Fruit fly (Drosophila melanogaster) whole organism, pupa: Measurements from ENCODE around the gene DAAM.

Experiments used
- CG10348 ChIP-seq: fragments of 200-800 bp; sonication (Bioruptor generic); IDR thresholded peaks from 2 replicates; pipeline ENCODE4 v1.3.6; 2022; ENCODE audit warnings: missing biosample characterization, missing genetic modification characterization
- CG12605 ChIP-seq: fragments of 200-800 bp; sonication (Bioruptor generic); IDR thresholded peaks from 2 replicates; pipeline ENCODE4 v1.3.6; 2022; ENCODE audit warnings: missing biosample characterization, missing genetic modification characterization
- CG13204 ChIP-seq: fragments of 200-800 bp; sonication (Bioruptor generic); optimal IDR thresholded peaks from 2 replicates; lab custom pipeline; 2018; ENCODE audit warnings: missing biosample characterization, mild to moderate bottlenecking, missing genetic modification characterization, moderate library complexity
- CG14655 ChIP-seq: fragments of 200-800 bp; sonication (Bioruptor generic); optimal IDR thresholded peaks from 3 replicates; lab custom pipeline; 2017; ENCODE audit warnings: mild to moderate bottlenecking, missing biosample characterization, missing genetic modification reagents, missing genetic modification characterization
- CG15710 ChIP-seq: fragments of 200-800 bp; sonication (Bioruptor generic); optimal IDR thresholded peaks from 2 replicates; lab custom pipeline; 2018; ENCODE audit warnings: missing biosample characterization, mild to moderate bottlenecking, missing genetic modification characterization, moderate library complexity
- CG17806 ChIP-seq: fragments of 200-800 bp; sonication (Bioruptor generic); optimal IDR thresholded peaks from 2 replicates; lab custom pipeline; 2018; ENCODE audit warnings: missing biosample characterization, mild to moderate bottlenecking, missing genetic modification characterization, moderate library complexity
- CG32121 ChIP-seq: fragments of 200-800 bp; sonication (Bioruptor generic); IDR thresholded peaks from 2 replicates; pipeline ENCODE4 v1.3.6; 2022; ENCODE audit warnings: missing biosample characterization, missing genetic modification characterization
- CG34367 ChIP-seq: fragments of 200-800 bp; sonication (Bioruptor generic); optimal IDR thresholded peaks from 2 replicates; lab custom pipeline; 2018; ENCODE audit warnings: missing biosample characterization, mild to moderate bottlenecking, missing genetic modification characterization
- CG4496 ChIP-seq: fragments of 200-800 bp; sonication (Bioruptor generic); IDR thresholded peaks from 3 replicates; pipeline ENCODE4 v1.3.6; 2022; ENCODE audit warnings: missing biosample characterization, missing genetic modification characterization
- CG8159 ChIP-seq: fragments of 200-800 bp; sonication (Bioruptor generic); optimal IDR thresholded peaks from 3 replicates; lab custom pipeline; 2018; ENCODE audit warnings: missing biosample characterization, mild to moderate bottlenecking, missing genetic modification characterization, moderate library complexity
- CG8301 ChIP-seq: fragments of 200-800 bp; sonication (Bioruptor generic); optimal IDR thresholded peaks from 2 replicates; lab custom pipeline; 2018; ENCODE audit warnings: missing biosample characterization, mild to moderate bottlenecking, missing genetic modification characterization
- CG9948 ChIP-seq: fragments of 200-800 bp; sonication (Bioruptor generic); optimal IDR thresholded peaks from 2 replicates; lab custom pipeline; 2018; ENCODE audit warnings: missing biosample characterization, mild to moderate bottlenecking, missing genetic modification characterization, moderate library complexity
- D1 ChIP-seq: fragments of 200-800 bp; sonication (Bioruptor generic); optimal IDR thresholded peaks from 2 replicates; lab custom pipeline; 2018; ENCODE audit warnings: missing biosample characterization, mild to moderate bottlenecking, missing genetic modification characterization, moderate library complexity
- EcR ChIP-seq: fragments of 200-800 bp; sonication (Bioruptor generic); optimal IDR thresholded peaks from 3 replicates; lab custom pipeline; 2019; ENCODE audit warnings: missing biosample characterization, missing genetic modification characterization, mild to moderate bottlenecking, moderate library complexity, missing genetic modification reagents
- Ets98B ChIP-seq: fragments of 200-800 bp; sonication (Bioruptor generic); IDR thresholded peaks from 2 replicates; pipeline ENCODE4 v1.3.6; 2022; ENCODE audit warnings: missing biosample characterization, missing genetic modification characterization
- Pif1A ChIP-seq: fragments of 200-800 bp; sonication (Bioruptor generic); optimal IDR thresholded peaks from 3 replicates; lab custom pipeline; 2016; ENCODE audit warnings: missing biosample characterization, missing genetic modification characterization
- Pif1B ChIP-seq: fragments of 200-800 bp; sonication (Bioruptor generic); optimal IDR thresholded peaks from 3 replicates; lab custom pipeline; 2016; ENCODE audit warnings: missing biosample characterization, missing genetic modification characterization
- Snoo ChIP-seq: fragments of 200-800 bp; sonication (Bioruptor generic); optimal IDR thresholded peaks from 3 replicates; lab custom pipeline; 2017; ENCODE audit warnings: missing biosample characterization, mild to moderate bottlenecking, missing genetic modification characterization, inconsistent platforms
- fd96Ca ChIP-seq: fragments of 200-800 bp; sonication (Bioruptor generic); IDR thresholded peaks from 3 replicates; pipeline ENCODE4 v1.3.6; 2022; ENCODE audit warnings: missing biosample characterization, missing genetic modification characterization
- gl ChIP-seq: fragments of 200-800 bp; sonication (Bioruptor generic); optimal IDR thresholded peaks from 2 replicates; lab custom pipeline; 2018; ENCODE audit warnings: missing biosample characterization, mild to moderate bottlenecking, missing genetic modification characterization
- rn ChIP-seq: fragments of 200-800 bp; sonication (Bioruptor generic); IDR thresholded peaks from 2 replicates; pipeline ENCODE4 v1.3.6; 2022; ENCODE audit warnings: missing biosample characterization, missing genetic modification characterization

Gene DAAM

DNA sequence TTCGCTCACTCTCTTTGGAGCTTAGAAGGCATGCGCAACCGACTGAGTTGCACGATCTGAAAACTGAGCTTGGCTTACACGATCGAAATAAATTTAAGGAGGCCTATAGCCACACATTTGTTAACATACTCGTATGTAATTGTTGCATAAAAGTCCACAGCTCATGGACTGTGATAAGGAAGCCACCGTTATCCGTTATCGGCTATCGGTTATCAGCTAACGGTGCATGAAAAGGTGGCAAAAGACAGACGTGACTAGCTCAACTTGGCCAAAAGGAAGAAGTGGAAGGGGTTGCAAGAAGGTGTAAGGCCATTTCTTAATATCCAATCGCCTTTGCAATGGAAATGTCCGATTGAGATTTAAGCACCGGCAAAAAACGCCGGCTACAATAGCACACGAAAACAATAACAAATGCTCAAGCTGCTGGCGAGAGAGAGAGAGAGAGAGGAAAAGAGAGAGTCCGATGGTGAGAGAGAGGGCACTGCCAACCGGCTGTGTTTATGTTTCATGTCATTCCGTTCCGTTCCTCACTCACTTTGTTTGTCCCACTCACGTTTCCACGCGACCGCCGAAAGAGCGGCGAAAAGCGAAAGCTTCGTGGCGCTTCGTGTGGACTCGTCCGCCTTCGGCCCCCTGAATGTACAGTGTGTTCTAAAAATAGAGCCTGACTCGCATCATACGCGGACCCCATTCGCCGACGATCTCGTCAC lies 46.0 kb downstream of the DAAM start:
- no peak for TF ChIP-seq CG34367
- TF ChIP-seq CG12605: peak; percentile 19; the same call in 1 of the 2 replicates
- no peak; the same call in 1 of the 2 replicates for TF ChIP-seq Ets98B (GFP tag; lab: Robert Waterston, UW)
- TF ChIP-seq fd96Ca: peak; percentile 5; the same call in 1 of the 3 replicates
- TF ChIP-seq EcR (GFP tag; lab: Kevin White, UChicago): peak; percentile 67
- no peak for TF ChIP-seq Snoo
- TF ChIP-seq Pif1B (GFP tag; lab: Kevin White, UChicago): no peak

dm6 chrX:1275018-1275820 lies 46.9 kb downstream of the DAAM start, which contains the start of gene Atf3:
TSS of gene Atf3 (minus strand) at chrX:1275284.
- peak; percentile 86 for TF ChIP-seq CG12605
- peak; percentile 97 for TF ChIP-seq CG32121 (GFP tag; lab: Robert Waterston, UW)
- TF ChIP-seq CG14655 (GFP tag; lab: Kevin White, UChicago): peak; percentile 90
- peak; percentile 81 for TF ChIP-seq CG17806 (tag; lab: Kevin White, UChicago)
- TF ChIP-seq EcR (GFP tag; lab: Kevin White, UChicago): no peak
- peak; percentile 79 for TF ChIP-seq CG8159 (tag; lab: Kevin White, UChicago)
- TF ChIP-seq CG13204 (GFP tag; lab: Kevin White, UChicago): peak; percentile 12
- TF ChIP-seq CG15710 (tag; lab: Kevin White, UChicago): peak; percentile 83
- peak; percentile 46 for TF ChIP-seq gl
- no peak for TF ChIP-seq D1 (tag; lab: Kevin White, UChicago)
- peak; percentile 93 for TF ChIP-seq CG8301
- TF ChIP-seq rn: peak; percentile 91
- TF ChIP-seq CG10348 (GFP tag; lab: Robert Waterston, UW): peak; percentile 97
- peak; percentile 77 for TF ChIP-seq CG34367
- peak; percentile 98 for TF ChIP-seq fd96Ca
- peak; percentile 95 for TF ChIP-seq Ets98B (GFP tag; lab: Robert Waterston, UW)
- peak; percentile 80 for TF ChIP-seq Snoo
- peak; percentile 91 for TF ChIP-seq Pif1A (GFP tag; lab: Kevin White, UChicago)
- TF ChIP-seq Pif1B (GFP tag; lab: Kevin White, UChicago): peak; percentile 82
- TF ChIP-seq CG9948 (tag; lab: Kevin White, UChicago): peak; percentile 85
- TF ChIP-seq CG4496 (GFP tag; lab: Robert Waterston, UW): peak; percentile 98

DNA sequence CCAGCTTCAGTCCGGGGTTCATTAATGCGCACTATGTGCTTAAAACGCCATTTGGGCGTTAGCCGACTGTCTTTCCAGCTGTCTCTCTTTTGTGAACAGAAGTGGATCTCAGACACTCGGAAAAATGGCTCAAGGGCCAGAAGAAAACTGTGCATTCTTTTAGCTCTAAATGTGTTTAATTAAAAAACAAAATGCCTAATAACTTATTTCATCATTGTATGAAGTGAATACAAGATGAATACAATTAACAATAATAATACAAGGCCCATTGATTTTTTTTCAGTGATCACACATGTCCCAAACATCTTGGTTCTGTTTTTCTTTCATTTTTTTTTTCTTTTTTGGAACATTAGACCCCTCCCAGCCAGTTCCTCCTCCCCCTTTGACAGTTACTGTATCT lies 49.3 kb downstream of the DAAM start:
- TF ChIP-seq CG8159 (tag; lab: Kevin White, UChicago) (no peak), CG34367 (no peak), EcR (GFP tag; lab: Kevin White, UChicago) (no peak), rn (no peak), gl (no peak), CG9948 (tag; lab: Kevin White, UChicago) (no peak)

dm6 chrX:1271080-1271479 lies 51.1 kb downstream of the DAAM start:
- TF ChIP-seq D1 (tag; lab: Kevin White, UChicago) (no peak), Snoo (no peak), CG17806 (tag; lab: Kevin White, UChicago) (no peak), Pif1A (GFP tag; lab: Kevin White, UChicago) (no peak), EcR (GFP tag; lab: Kevin White, UChicago) (no peak), gl (no peak), CG8159 (tag; lab: Kevin White, UChicago) (no peak), rn (no peak), Pif1B (GFP tag; lab: Kevin White, UChicago) (no peak), fd96Ca (no peak), CG14655 (GFP tag; lab: Kevin White, UChicago) (no peak), CG12605 (peak; percentile 49), Ets98B (GFP tag; lab: Robert Waterston, UW) (no peak), CG4496 (GFP tag; lab: Robert Waterston, UW) (peak; percentile 25; the same call in 1 of the 3 replicates), CG34367 (no peak)
- TF ChIP-seq, all 21 proteins: peak for 2

dm6 chrX:1270655-1271054 lies 51.5 kb downstream of the DAAM start:
- TF ChIP-seq CG15710 (tag; lab: Kevin White, UChicago) (peak; percentile 11), CG14655 (GFP tag; lab: Kevin White, UChicago) (no peak), CG8301 (peak; percentile 9), CG32121 (GFP tag; lab: Robert Waterston, UW) (peak; percentile 37; the same call in 1 of the 2 replicates), Snoo (peak; percentile 23), fd96Ca (0 out of 3 replicates have a peak, but pooled peaks have one; percentile 14), CG4496 (GFP tag; lab: Robert Waterston, UW) (peak; percentile 41; the same call in 1 of the 3 replicates), CG8159 (tag; lab: Kevin White, UChicago) (peak; percentile 19), D1 (tag; lab: Kevin White, UChicago) (no peak)

dm6 chrX:1270183-1270582 lies 52.0 kb downstream of the DAAM start:
- no peak for TF ChIP-seq Pif1A (GFP tag; lab: Kevin White, UChicago)
- no peak for TF ChIP-seq fd96Ca
- TF ChIP-seq CG8159 (tag; lab: Kevin White, UChicago): no peak
- TF ChIP-seq gl: no peak
- no peak for TF ChIP-seq CG14655 (GFP tag; lab: Kevin White, UChicago)
- no peak for TF ChIP-seq D1 (tag; lab: Kevin White, UChicago)
- no peak for TF ChIP-seq CG10348 (GFP tag; lab: Robert Waterston, UW)
